Worm (Caenorhabditis elegans) whole organism, L4 larva: ENCODE results near the gene fbxa-100.

Experiments used
- D1046.2 ChIP-seq: fragments of 200-800 bp; sonication (Bioruptor generic); IDR thresholded peaks from 2 replicates; pipeline ENCODE4 v1.3.6; 2022; ENCODE audit warnings: missing genetic modification characterization, missing compliant biosample characterization
- F37D6.2 ChIP-seq: sonication (generic microtip); optimal IDR thresholded peaks from 2 replicates; lab custom pipeline; 2016; ENCODE audit warnings: mild to moderate bottlenecking, missing genetic modification characterization, missing compliant biosample characterization
- F44E2.7 ChIP-seq: fragments of 200-800 bp; sonication (Bioruptor generic); IDR thresholded peaks from 2 replicates; pipeline ENCODE4 v2.1.2; 2022; ENCODE audit warnings: missing genetic modification characterization, missing compliant biosample characterization
- F49E8.2 ChIP-seq: sonication (generic microtip); optimal IDR thresholded peaks from 2 replicates; lab custom pipeline; 2016; ENCODE audit warnings: missing compliant biosample characterization, mild to moderate bottlenecking, missing genetic modification characterization, borderline replicate concordance
- T20F7.1 ChIP-seq: fragments of 200-800 bp; sonication (Bioruptor generic); optimal IDR thresholded peaks from 2 replicates; lab custom pipeline; 2018; ENCODE audit warnings: mild to moderate bottlenecking, missing genetic modification characterization, missing compliant biosample characterization
- Y105C5A.15 ChIP-seq: fragments of 200-800 bp; sonication (Bioruptor generic); IDR thresholded peaks from 2 replicates; pipeline ENCODE4 v1.3.6; 2022; ENCODE audit warnings: missing genetic modification characterization, missing compliant biosample characterization
- Y48G9A.11 ChIP-seq: fragments of 200-800 bp; sonication (Bioruptor generic); IDR thresholded peaks from 2 replicates; pipeline ENCODE4 v1.3.6; 2022; ENCODE audit warnings: missing genetic modification reagents, missing genetic modification characterization, missing compliant biosample characterization
- ZK546.5 ChIP-seq, 2 experiments: sonication (generic microtip); optimal IDR thresholded peaks; 2 replicates each; lab custom pipeline; 2017; ENCODE audit warnings: missing biosample characterization in 2 of 2, missing genetic modification characterization in 2 of 2
- aha-1 ChIP-seq: fragments of 150-350 bp; peaks from one replicate; lab custom pipeline; 2014; ENCODE audit warnings: missing biosample characterization, missing genetic modification characterization
- aly-2 ChIP-seq: sonication (generic microtip); optimal IDR thresholded peaks from 2 replicates; lab custom pipeline; 2018; ENCODE audit warnings: missing biosample characterization, missing genetic modification characterization
- attf-4 ChIP-seq: sonication (generic microtip); optimal IDR thresholded peaks from 3 replicates; lab custom pipeline; 2017; ENCODE audit warnings: missing biosample characterization, missing genetic modification characterization
- ceh-82 ChIP-seq: sonication (generic microtip); optimal IDR thresholded peaks from 2 replicates; lab custom pipeline; 2017; ENCODE audit warnings: missing biosample characterization, missing genetic modification characterization
- daf-12 ChIP-seq: fragments of 150-350 bp; optimal IDR thresholded peaks from 2 replicates; lab custom pipeline; 2014; ENCODE audit warnings: missing biosample characterization, missing genetic modification reagents, missing genetic modification characterization
- dpl-1 ChIP-seq: fragments of 150-350 bp; optimal IDR thresholded peaks from 2 replicates; lab custom pipeline; 2014; ENCODE audit warnings: missing biosample characterization, missing genetic modification reagents, missing genetic modification characterization
- dve-1 ChIP-seq: sonication (generic microtip); optimal IDR thresholded peaks from 2 replicates; lab custom pipeline; 2017; ENCODE audit warnings: antibody characterized with exemption, mild to moderate bottlenecking, missing genetic modification characterization, missing compliant biosample characterization; ENCODE audit not compliant: insufficient read depth
- egl-43 ChIP-seq: fragments of 200-800 bp; sonication (Bioruptor generic); IDR thresholded peaks from 2 replicates; pipeline ENCODE4 v1.3.6; 2022; ENCODE audit warnings: missing genetic modification reagents, missing genetic modification characterization, missing compliant biosample characterization
- fkh-10 ChIP-seq: fragments of 150-350 bp; optimal IDR thresholded peaks from 2 replicates; lab custom pipeline; 2014; ENCODE audit warnings: missing biosample characterization, missing genetic modification reagents, missing genetic modification characterization
- fos-1 ChIP-seq: fragments of 150-350 bp; optimal IDR thresholded peaks from 2 replicates; lab custom pipeline; 2014; ENCODE audit warnings: missing biosample characterization, missing genetic modification characterization
- hmg-1.1 ChIP-seq: fragments of 200-800 bp; sonication (Bioruptor generic); IDR thresholded peaks from 2 replicates; pipeline ENCODE4 v1.3.6; 2022; ENCODE audit warnings: missing genetic modification reagents, missing genetic modification characterization, missing compliant biosample characterization
- jun-1 ChIP-seq: fragments of 150-350 bp; optimal IDR thresholded peaks from 2 replicates; lab custom pipeline; 2014; ENCODE audit warnings: missing biosample characterization, missing genetic modification reagents, missing genetic modification characterization
- lim-7 ChIP-seq: fragments of 200-800 bp; sonication (Bioruptor generic); IDR thresholded peaks from 2 replicates; pipeline ENCODE4 v1.3.6; 2022; ENCODE audit warnings: missing genetic modification characterization, missing compliant biosample characterization
- lin-1 ChIP-seq: fragments of 200-800 bp; sonication (Bioruptor generic); IDR thresholded peaks from 2 replicates; pipeline ENCODE4 v1.3.6; 2022; ENCODE audit warnings: missing genetic modification reagents, missing genetic modification characterization, missing compliant biosample characterization
- lin-29 ChIP-seq: fragments of 200-800 bp; sonication (Bioruptor generic); IDR thresholded peaks from 2 replicates; pipeline ENCODE4 v1.3.6; 2022; ENCODE audit warnings: missing genetic modification reagents, missing genetic modification characterization, missing compliant biosample characterization
- lin-39 ChIP-seq: fragments of 150-350 bp; optimal IDR thresholded peaks from 2 replicates; lab custom pipeline; 2014; ENCODE audit warnings: missing biosample characterization, missing genetic modification reagents, missing genetic modification characterization
- nhr-10 ChIP-seq: fragments of 150-350 bp; optimal IDR thresholded peaks from 2 replicates; lab custom pipeline; 2014; ENCODE audit warnings: missing biosample characterization, missing genetic modification characterization
- nhr-102 ChIP-seq: sonication (generic microtip); optimal IDR thresholded peaks from 2 replicates; lab custom pipeline; 2016; ENCODE audit warnings: mild to moderate bottlenecking, missing genetic modification characterization, moderate library complexity, missing compliant biosample characterization
- nhr-111 ChIP-seq: fragments of 200-800 bp; sonication (Bioruptor generic); optimal IDR thresholded peaks from 2 replicates; lab custom pipeline; 2018; ENCODE audit warnings: mild to moderate bottlenecking, missing genetic modification characterization, missing compliant biosample characterization
- pha-4 ChIP-seq, 2 experiments: fragments of 150-350 bp in 1 of 2; fragments of 200-800 bp in 1 of 2; sonication (Bioruptor generic) in 1 of 2; IDR thresholded peaks in 1 of 2; optimal IDR thresholded peaks in 1 of 2; 2 replicates each; pipeline versions ENCODE4 v1.3.6 to Lab custom; 2014 to 2022; ENCODE audit warnings: missing genetic modification characterization in 2 of 2, missing genetic modification reagents in 2 of 2, missing biosample characterization in 1 of 2, missing compliant biosample characterization in 1 of 2
- php-3 ChIP-seq: fragments of 200-800 bp; sonication (Bioruptor generic); IDR thresholded peaks from 2 replicates; pipeline ENCODE4 v1.3.6; 2022; ENCODE audit warnings: missing genetic modification reagents, missing genetic modification characterization, missing compliant biosample characterization
- pqm-1 ChIP-seq: sonication (generic microtip); optimal IDR thresholded peaks from 2 replicates; lab custom pipeline; 2017; ENCODE audit warnings: missing biosample characterization, missing genetic modification characterization
- sdz-12 ChIP-seq: fragments of 200-800 bp; sonication (Bioruptor generic); optimal IDR thresholded peaks from 2 replicates; lab custom pipeline; 2018; ENCODE audit warnings: mild to moderate bottlenecking, missing genetic modification characterization, missing compliant biosample characterization
- set-16 ChIP-seq: fragments of 200-800 bp; sonication (Bioruptor generic); IDR thresholded peaks from 2 replicates; pipeline ENCODE4 v1.3.6; 2022; ENCODE audit warnings: missing genetic modification reagents, missing genetic modification characterization, missing compliant biosample characterization
- snpc-1.2 ChIP-seq: fragments of 200-800 bp; sonication (Bioruptor generic); IDR thresholded peaks from 2 replicates; pipeline ENCODE4 v1.3.6; 2022; ENCODE audit warnings: missing genetic modification reagents, missing genetic modification characterization, missing compliant biosample characterization
- spr-1 ChIP-seq: sonication (generic microtip); optimal IDR thresholded peaks from 2 replicates; lab custom pipeline; 2016; ENCODE audit warnings: mild to moderate bottlenecking, missing genetic modification characterization, missing compliant biosample characterization
- tag-97 ChIP-seq: fragments of 200-800 bp; sonication (Bioruptor generic); IDR thresholded peaks from 2 replicates; pipeline ENCODE4 v1.3.6; 2022; ENCODE audit warnings: missing genetic modification characterization, missing compliant biosample characterization
- unc-130 ChIP-seq: sonication (generic microtip); optimal IDR thresholded peaks from 2 replicates; lab custom pipeline; 2016; ENCODE audit warnings: missing genetic modification reagents, missing genetic modification characterization, missing compliant biosample characterization
- unc-62 ChIP-seq, 3 experiments: fragments of 150-350 bp in 1 of 3; sonication (generic microtip); optimal IDR thresholded peaks in 2 of 3; peaks in 1 of 3; 1 replicate in 1 of 3; 2 replicates in 2 of 3; lab custom pipeline; 2014 to 2017; ENCODE audit warnings: missing biosample characterization in 3 of 3, missing genetic modification characterization in 3 of 3, missing genetic modification reagents in 3 of 3, missing genotype in 1 of 3
- zfp-2 ChIP-seq: sonication (generic microtip); optimal IDR thresholded peaks from 2 replicates; lab custom pipeline; 2016; ENCODE audit warnings: mild to moderate bottlenecking, missing genetic modification characterization, missing compliant biosample characterization
- ztf-11 ChIP-seq: fragments of 150-350 bp; optimal IDR thresholded peaks from 2 replicates; lab custom pipeline; 2014; ENCODE audit warnings: missing biosample characterization, missing genetic modification characterization

The fbxa-100 gene

ce11 chrV:16033491-16033890 is 28.4 kb downstream of the fbxa-100 start:
- TF ChIP-seq lim-7 (GFP tag; lab: Robert Waterston, UW) = no peak
- TF ChIP-seq set-16 (GFP tag; lab: Robert Waterston, UW) = peak; percentile 54

ce11 chrV:16032761-16033160 is 29.1 kb downstream of the fbxa-100 start, which contains the start of gene T10C6.16:
T10C6.16 (minus strand) TSS chrV:16033005.
- peak in 1 of 2 experiments; percentile 97 for TF ChIP-seq unc-62 (GFP tag; optimal IDR thresholded peaks at IDR 0.05 in 1 of 2; lab: Kevin White, UChicago)
- TF ChIP-seq unc-62 (tag; optimal IDR thresholded peaks at IDR 0.05; lab: Kevin White, UChicago) = no peak
- no peak for TF ChIP-seq nhr-10 (tag; lab: Kevin White, UChicago)
- TF ChIP-seq T20F7.1 (GFP tag; lab: Kevin White, UChicago) = no peak
- TF ChIP-seq pha-4 (GFP tag; IDR thresholded peaks at IDR 0.05; lab: Robert Waterston, UW) = no peak
- no peak for TF ChIP-seq pha-4 (tag; optimal IDR thresholded peaks at IDR 0.05; lab: Kevin White, UChicago)
- TF ChIP-seq unc-130 (GFP tag; lab: Kevin White, UChicago) = no peak
- 0 out of 2 replicates have a peak, but pooled peaks have one; percentile 8 for TF ChIP-seq snpc-1.2 (GFP tag; lab: Robert Waterston, UW)
- TF ChIP-seq ZK546.5 (tag; optimal IDR thresholded peaks at IDR 0.05; lab: Kevin White, UChicago) = no peak
- TF ChIP-seq hmg-1.1 (GFP tag; lab: Robert Waterston, UW) = no peak
- no peak for TF ChIP-seq Y48G9A.11 (GFP tag; lab: Robert Waterston, UW)
- no peak for TF ChIP-seq D1046.2 (GFP tag; lab: Robert Waterston, UW)
- peak; percentile 79 for TF ChIP-seq aha-1 (tag; lab: Kevin White, UChicago)
- TF ChIP-seq tag-97 = no peak
- TF ChIP-seq ztf-11 (tag; lab: Kevin White, UChicago) = no peak
- no peak for TF ChIP-seq nhr-111 (GFP tag; lab: Kevin White, UChicago)

- TF ChIP-seq lin-1 (GFP tag; lab: Robert Waterston, UW) (no peak), fkh-10 (GFP tag; lab: Kevin White, UChicago) (no peak), unc-130 (GFP tag; lab: Kevin White, UChicago) (no peak), nhr-102 (tag; lab: Kevin White, UChicago) (no peak), sdz-12 (GFP tag; lab: Kevin White, UChicago) (no peak), egl-43 (GFP tag; lab: Robert Waterston, UW) (no peak), ceh-82 (tag; lab: Kevin White, UChicago) (no peak), dve-1 (tag; lab: Kevin White, UChicago) (no peak), php-3 (GFP tag; lab: Robert Waterston, UW) (no peak), spr-1 (tag; lab: Kevin White, UChicago) (no peak), zfp-2 (tag; lab: Kevin White, UChicago) (no peak)
Measured at ce11 chrV:16031571-16031970, 30.3 kb downstream of the fbxa-100 start, which contains the start of gene T10C6.7. T10C6.7 (minus strand) TSS chrV:16031713.

- no peak for TF ChIP-seq lin-29 (GFP tag; lab: Robert Waterston, UW)
- TF ChIP-seq tag-97 = no peak
- TF ChIP-seq jun-1 (tag; lab: Kevin White, UChicago) = no peak
- TF ChIP-seq zfp-2 (tag; lab: Kevin White, UChicago) = no peak
- TF ChIP-seq pqm-1 = no peak
- TF ChIP-seq fkh-10 (GFP tag; lab: Kevin White, UChicago) = no peak
Measured at ce11 chrV:16029237-16029636, 32.7 kb downstream of the fbxa-100 start.

ce11 chrV:16024917-16025316 is 37.0 kb downstream of the fbxa-100 start:
- TF ChIP-seq zfp-2 (tag; lab: Kevin White, UChicago) (no peak), set-16 (GFP tag; lab: Robert Waterston, UW) (peak; percentile 67)

ce11 chrV:16024300-16024699 is 37.6 kb downstream of the fbxa-100 start, which contains the start of gene T10C6.6:
T10C6.6 (plus strand) TSS chrV:16024326.
- TF ChIP-seq F49E8.2 (tag; lab: Kevin White, UChicago) (peak; percentile 36), tag-97 (no peak), attf-4 (tag; lab: Kevin White, UChicago) (no peak), F44E2.7 (no peak), nhr-102 (tag; lab: Kevin White, UChicago) (no peak), spr-1 (tag; lab: Kevin White, UChicago) (no peak), daf-12 (no peak), Y105C5A.15 (GFP tag; lab: Robert Waterston, UW) (no peak), aly-2 (no peak), lim-7 (GFP tag; lab: Robert Waterston, UW) (no peak), lin-29 (GFP tag; lab: Robert Waterston, UW) (no peak), sdz-12 (GFP tag; lab: Kevin White, UChicago) (no peak), dpl-1 (GFP tag; lab: Kevin White, UChicago) (peak; percentile 8), php-3 (GFP tag; lab: Robert Waterston, UW) (no peak), set-16 (GFP tag; lab: Robert Waterston, UW) (no peak), lin-39 (tag; lab: Kevin White, UChicago) (no peak), fos-1 (tag; lab: Kevin White, UChicago) (no peak), F37D6.2 (tag; lab: Kevin White, UChicago) (no peak)
